Fruit fly (Drosophila melanogaster) whole organism, pupa: ENCODE results near the gene rst.

Source experiments
- CG10348 ChIP-seq: fragments of 200-800 bp; sonication (Bioruptor generic); IDR thresholded peaks from 2 replicates; pipeline ENCODE4 v1.3.6; 2022; ENCODE audit warnings: missing biosample characterization, missing genetic modification characterization
- EcR ChIP-seq: fragments of 200-800 bp; sonication (Bioruptor generic); optimal IDR thresholded peaks from 3 replicates; lab custom pipeline; 2019; ENCODE audit warnings: missing biosample characterization, missing genetic modification characterization, mild to moderate bottlenecking, moderate library complexity, missing genetic modification reagents
- gl ChIP-seq: fragments of 200-800 bp; sonication (Bioruptor generic); optimal IDR thresholded peaks from 2 replicates; lab custom pipeline; 2018; ENCODE audit warnings: missing biosample characterization, mild to moderate bottlenecking, missing genetic modification characterization

dm6 chrX:2989332-2989731, 15.7 kb upstream of the rst start:
- TF ChIP-seq EcR (GFP tag; lab: Kevin White, UChicago) (no peak), CG10348 (no peak), gl (tag; lab: Kevin White, UChicago) (no peak)
